Fruit fly (Drosophila melanogaster) whole organism, embryonic: ENCODE measurements around the gene fig.
A peak's percentile ranks its signal among the peaks of the same experiment; 100 is the strongest.

Source experiments
- B-H2 ChIP-seq: fragments of 200-800 bp; sonication (Bioruptor generic); optimal IDR thresholded peaks from 2 replicates; lab custom pipeline; 2018; ENCODE audit warnings: missing biosample characterization, mild to moderate bottlenecking, missing genetic modification characterization
- Bgb ChIP-seq: fragments of 200-800 bp; sonication (Bioruptor generic); IDR thresholded peaks from 2 replicates; pipeline ENCODE4 v1.3.6; 2022; ENCODE audit warnings: missing biosample characterization, missing genetic modification characterization; ENCODE audit not compliant: partially characterized antibody
- CG10209 ChIP-seq: fragments of 200-800 bp; sonication (Bioruptor generic); optimal IDR thresholded peaks from 3 replicates; lab custom pipeline; 2017; ENCODE audit warnings: missing biosample characterization, mild to moderate bottlenecking, missing genetic modification characterization, missing genetic modification reagents
- CG12155 ChIP-seq: fragments of 200-800 bp; sonication (Bioruptor generic); optimal IDR thresholded peaks from 3 replicates; lab custom pipeline; 2016; ENCODE audit warnings: missing biosample characterization, missing genetic modification characterization
- CG14860 ChIP-seq: fragments of 200-800 bp; sonication (Bioruptor generic); IDR thresholded peaks from 3 replicates; pipeline ENCODE4 v1.3.6; 2022; ENCODE audit warnings: missing biosample characterization, missing genetic modification characterization; ENCODE audit not compliant: partially characterized antibody
- CG15601 ChIP-seq: fragments of 200-800 bp; sonication (Bioruptor generic); optimal IDR thresholded peaks from 3 replicates; lab custom pipeline; 2019; ENCODE audit warnings: missing biosample characterization, mild to moderate bottlenecking, missing genetic modification characterization, moderate library complexity
- CG16813 ChIP-seq: fragments of 200-800 bp; sonication (Bioruptor generic); IDR thresholded peaks from 3 replicates; pipeline ENCODE4 v1.3.6; 2022; ENCODE audit warnings: missing biosample characterization, missing genetic modification characterization; ENCODE audit not compliant: partially characterized antibody
- CG17328 ChIP-seq: fragments of 200-800 bp; sonication (Bioruptor generic); IDR thresholded peaks from 2 replicates; pipeline ENCODE4 v1.3.6; 2022; ENCODE audit warnings: missing biosample characterization, missing genetic modification characterization
- CG17912 ChIP-seq: fragments of 200-800 bp; sonication (Bioruptor generic); optimal IDR thresholded peaks from 2 replicates; lab custom pipeline; 2018; ENCODE audit warnings: missing biosample characterization, mild to moderate bottlenecking, missing genetic modification characterization
- CG18262 ChIP-seq: fragments of 200-800 bp; optimal IDR thresholded peaks from 3 replicates; lab custom pipeline; 2019; ENCODE audit warnings: missing biosample characterization, mild to moderate bottlenecking, missing genetic modification characterization, moderate library complexity
- CG1832 ChIP-seq: fragments of 200-800 bp; sonication (Bioruptor generic); optimal IDR thresholded peaks from 2 replicates; lab custom pipeline; 2017; ENCODE audit warnings: missing biosample characterization, mild to moderate bottlenecking, missing genetic modification characterization, inconsistent platforms
- CG18619 ChIP-seq: fragments of 200-800 bp; sonication (Bioruptor generic); optimal IDR thresholded peaks from 3 replicates; lab custom pipeline; 2017; ENCODE audit warnings: missing biosample characterization, mild to moderate bottlenecking, missing genetic modification characterization
- CG31388 ChIP-seq: fragments of 200-800 bp; sonication (Bioruptor generic); optimal IDR thresholded peaks from 2 replicates; lab custom pipeline; 2016; ENCODE audit warnings: missing biosample characterization, missing genetic modification characterization
- CG34224 ChIP-seq: fragments of 200-800 bp; sonication (Bioruptor generic); IDR thresholded peaks from 3 replicates; pipeline ENCODE4 v1.3.6; 2022; ENCODE audit warnings: missing biosample characterization, missing genetic modification characterization; ENCODE audit not compliant: partially characterized antibody
- CG34422 ChIP-seq: fragments of 200-800 bp; sonication (Bioruptor generic); IDR thresholded peaks from 3 replicates; pipeline ENCODE4 v1.3.6; 2022; ENCODE audit warnings: missing biosample characterization, missing genetic modification characterization
- CG3995 ChIP-seq: fragments of 200-800 bp; sonication (Bioruptor generic); optimal IDR thresholded peaks from 3 replicates; lab custom pipeline; 2016; ENCODE audit warnings: missing biosample characterization, missing genetic modification characterization
- CG4328 ChIP-seq: fragments of 200-800 bp; sonication (Bioruptor generic); optimal IDR thresholded peaks from 3 replicates; lab custom pipeline; 2017; ENCODE audit warnings: missing biosample characterization, missing genetic modification reagents, missing genetic modification characterization
- CG4730 ChIP-seq: fragments of 200-800 bp; sonication (Bioruptor generic); IDR thresholded peaks from 2 replicates; pipeline ENCODE4 v1.3.6; 2022; ENCODE audit warnings: missing biosample characterization, missing genetic modification characterization
- CG6254 ChIP-seq: fragments of 200-800 bp; sonication (Bioruptor generic); optimal IDR thresholded peaks from 3 replicates; lab custom pipeline; 2017; ENCODE audit warnings: mild to moderate bottlenecking, missing biosample characterization, missing genetic modification reagents, missing genetic modification characterization
- CG7839 ChIP-seq: fragments of 200-800 bp; sonication (Bioruptor generic); optimal IDR thresholded peaks from 3 replicates; lab custom pipeline; 2018; ENCODE audit warnings: missing biosample characterization, mild to moderate bottlenecking, missing genetic modification characterization, moderate library complexity
- CG7987 ChIP-seq: fragments of 200-800 bp; sonication (Bioruptor generic); optimal IDR thresholded peaks from 2 replicates; lab custom pipeline; 2018; ENCODE audit warnings: missing biosample characterization, mild to moderate bottlenecking, missing genetic modification characterization, moderate library complexity
- CG9797 ChIP-seq: fragments of 200-800 bp; sonication (Bioruptor generic); optimal IDR thresholded peaks from 3 replicates; lab custom pipeline; 2018; ENCODE audit warnings: missing biosample characterization, mild to moderate bottlenecking, missing genetic modification characterization
- CG9817 ChIP-seq: fragments of 200-800 bp; sonication (Bioruptor generic); optimal IDR thresholded peaks from 2 replicates; lab custom pipeline; 2018; ENCODE audit warnings: missing biosample characterization, mild to moderate bottlenecking, missing genetic modification characterization, moderate library complexity
- D19A ChIP-seq: fragments of 200-800 bp; optimal IDR thresholded peaks from 3 replicates; lab custom pipeline; 2019; ENCODE audit warnings: missing biosample characterization, mild to moderate bottlenecking, missing genetic modification characterization, moderate library complexity
- Doc2 ChIP-seq: fragments of 200-800 bp; sonication (Bioruptor generic); IDR thresholded peaks from 2 replicates; pipeline ENCODE4 v1.3.6; 2022; ENCODE audit warnings: missing biosample characterization, missing genetic modification characterization
- Ets97D ChIP-seq: fragments of 200-800 bp; sonication (Bioruptor generic); optimal IDR thresholded peaks from 3 replicates; lab custom pipeline; 2016; ENCODE audit warnings: missing biosample characterization, missing genetic modification characterization
- Fer3 ChIP-seq: fragments of 200-800 bp; sonication (Bioruptor generic); optimal IDR thresholded peaks from 2 replicates; lab custom pipeline; 2018; ENCODE audit warnings: missing biosample characterization, mild to moderate bottlenecking, missing genetic modification characterization, moderate library complexity
- Med ChIP-seq: fragments of 200-800 bp; sonication (Bioruptor generic); peaks from one replicate; lab custom pipeline; 2016; ENCODE audit warnings: missing biosample characterization, missing genetic modification characterization, mild to moderate bottlenecking, inconsistent platforms, moderate library complexity
- NfI ChIP-seq: fragments of 200-800 bp; sonication (Bioruptor generic); optimal IDR thresholded peaks from 3 replicates; lab custom pipeline; 2018; ENCODE audit warnings: missing biosample characterization, mild to moderate bottlenecking, missing genetic modification characterization, moderate library complexity
- Pdp1 ChIP-seq, 2 experiments: fragments of 200-800 bp; sonication (Bioruptor generic); optimal IDR thresholded peaks; 3 replicates each; lab custom pipeline; 2016; ENCODE audit warnings: missing biosample characterization in 2 of 2, missing genetic modification characterization in 2 of 2, mild to moderate bottlenecking in 1 of 2, moderate library complexity in 1 of 2
- Scr ChIP-seq: fragments of 200-800 bp; sonication (Bioruptor generic); IDR thresholded peaks from 2 replicates; pipeline ENCODE4 v1.3.6; 2022; ENCODE audit warnings: missing biosample characterization, missing genetic modification characterization; ENCODE audit not compliant: partially characterized antibody
- Sox100B ChIP-seq: fragments of 200-800 bp; sonication (Bioruptor generic); optimal IDR thresholded peaks from 3 replicates; lab custom pipeline; 2018; ENCODE audit warnings: missing biosample characterization, mild to moderate bottlenecking, missing genetic modification characterization
- YL-1 ChIP-seq: fragments of 200-800 bp; sonication (Bioruptor generic); optimal IDR thresholded peaks from 3 replicates; lab custom pipeline; 2017; ENCODE audit warnings: missing biosample characterization, mild to moderate bottlenecking, missing genetic modification characterization
- amos ChIP-seq: fragments of 200-800 bp; sonication (Bioruptor generic); IDR thresholded peaks from 2 replicates; pipeline ENCODE4 v1.3.6; 2022; ENCODE audit warnings: missing biosample characterization, missing genetic modification characterization; ENCODE audit not compliant: partially characterized antibody
- caup ChIP-seq: fragments of 200-800 bp; sonication (Bioruptor generic); optimal IDR thresholded peaks from 3 replicates; lab custom pipeline; 2017; ENCODE audit warnings: missing biosample characterization, mild to moderate bottlenecking, missing genetic modification characterization, moderate library complexity; ENCODE audit not compliant: severe bottlenecking
- dati ChIP-seq: fragments of 200-800 bp; sonication (Bioruptor generic); IDR thresholded peaks from 2 replicates; pipeline ENCODE4 v1.3.6; 2022; ENCODE audit warnings: missing biosample characterization, missing genetic modification characterization
- exex ChIP-seq: fragments of 200-800 bp; sonication (Bioruptor generic); optimal IDR thresholded peaks from 4 replicates; lab custom pipeline; 2018; ENCODE audit warnings: missing biosample characterization, mild to moderate bottlenecking, missing genetic modification characterization, moderate library complexity
- klu ChIP-seq: fragments of 200-800 bp; sonication (Bioruptor generic); IDR thresholded peaks from 2 replicates; pipeline ENCODE4 v1.3.6; 2022; ENCODE audit warnings: missing biosample characterization, missing genetic modification characterization
- lilli ChIP-seq: fragments of 200-800 bp; sonication (Bioruptor generic); optimal IDR thresholded peaks from 3 replicates; lab custom pipeline; 2016; ENCODE audit warnings: missing biosample characterization, missing genetic modification characterization
- lmd ChIP-seq: fragments of 200-800 bp; sonication (Bioruptor generic); IDR thresholded peaks from 2 replicates; pipeline ENCODE4 v1.3.6; 2022; ENCODE audit warnings: missing biosample characterization, missing genetic modification characterization
- mld ChIP-seq: fragments of 200-800 bp; sonication (Bioruptor generic); IDR thresholded peaks from 3 replicates; pipeline ENCODE4 v1.3.6; 2022; ENCODE audit warnings: missing biosample characterization, missing genetic modification characterization; ENCODE audit not compliant: partially characterized antibody
- nmo ChIP-seq: fragments of 200-800 bp; sonication (Bioruptor generic); optimal IDR thresholded peaks from 2 replicates; lab custom pipeline; 2018; ENCODE audit warnings: missing biosample characterization, mild to moderate bottlenecking, missing genetic modification characterization, moderate library complexity
- salm ChIP-seq: fragments of 200-800 bp; sonication (Bioruptor generic); optimal IDR thresholded peaks from 2 replicates; lab custom pipeline; 2018; ENCODE audit warnings: missing biosample characterization, mild to moderate bottlenecking, missing genetic modification characterization
- schlank ChIP-seq: fragments of 200-800 bp; sonication (Bioruptor generic); optimal IDR thresholded peaks from 2 replicates; lab custom pipeline; 2018; ENCODE audit warnings: missing biosample characterization, mild to moderate bottlenecking, missing genetic modification characterization
- sisA ChIP-seq: fragments of 200-800 bp; sonication (Bioruptor generic); IDR thresholded peaks from 2 replicates; pipeline ENCODE4 v1.3.6; 2022; ENCODE audit warnings: missing biosample characterization, missing genetic modification characterization
- tin ChIP-seq: fragments of 200-800 bp; sonication (Bioruptor generic); optimal IDR thresholded peaks from 3 replicates; lab custom pipeline; 2016; ENCODE audit warnings: missing biosample characterization, missing genetic modification characterization
- zfh2 ChIP-seq: fragments of 200-800 bp; sonication (Bioruptor generic); optimal IDR thresholded peaks from 2 replicates; lab custom pipeline; 2016; ENCODE audit warnings: missing biosample characterization, missing genetic modification characterization

fig gene

dm6 chr3R:29748591-29749303 lies 31.5 kb downstream of the fig start, which contains the start of the genes ATPsyngamma and yata (continued):
- TF ChIP-seq salm (tag; lab: Kevin White, UChicago) (peak; percentile 32), mld (GFP tag; lab: Robert Waterston, UW) (0 out of 3 replicates have a peak, but pooled peaks have one; percentile 36), CG4730 (GFP tag; lab: Robert Waterston, UW) (no peak), dati (GFP tag; lab: Robert Waterston, UW) (no peak), D19A (no peak), nmo (peak; percentile 52), CG17328 (GFP tag; lab: Robert Waterston, UW) (no peak), Med (GFP tag; lab: Kevin White, UChicago) (peak; percentile 6), Ets97D (GFP tag; lab: Kevin White, UChicago) (peak; percentile 40), schlank (tag; lab: Kevin White, UChicago) (no peak), CG3995 (GFP tag; lab: Kevin White, UChicago) (peak; percentile 0), CG34224 (GFP tag; lab: Robert Waterston, UW) (peak; percentile 43), CG7987 (GFP tag; lab: Kevin White, UChicago) (peak; percentile 35), CG1832 (GFP tag; lab: Kevin White, UChicago) (no peak), caup (GFP tag; lab: Kevin White, UChicago) (peak; percentile 20), CG12155 (GFP tag; lab: Kevin White, UChicago) (peak; percentile 39), tin (peak; percentile 31), amos (GFP tag; lab: Robert Waterston, UW) (peak; percentile 84), CG18619 (GFP tag; lab: Kevin White, UChicago) (peak; percentile 40), CG31388 (GFP tag; lab: Kevin White, UChicago) (peak; percentile 4), CG18262 (peak; percentile 36), Scr (GFP tag; lab: Robert Waterston, UW) (peak; percentile 78), B-H2 (GFP tag; lab: Kevin White, UChicago) (peak; percentile 66), CG4328 (GFP tag; lab: Kevin White, UChicago) (peak; percentile 43), Pdp1 (GFP tag; optimal IDR thresholded peaks at IDR 0.05; lab: Kevin White, UChicago) (peak in 1 of 2 experiments; percentile 99), CG17912 (GFP tag; lab: Kevin White, UChicago) (peak; percentile 20), zfh2 (peak; percentile 10), CG9817 (tag; lab: Kevin White, UChicago) (peak; percentile 37), klu (no peak), CG15601 (peak; percentile 57), CG7839 (tag; lab: Kevin White, UChicago) (no peak), CG14860 (GFP tag; lab: Robert Waterston, UW) (peak; percentile 22; the same call in 1 of the 3 replicates), Bgb (GFP tag; lab: Robert Waterston, UW) (peak; percentile 77), lilli (GFP tag; lab: Kevin White, UChicago) (peak; percentile 29), CG6254 (GFP tag; lab: Kevin White, UChicago) (no peak), Doc2 (GFP tag; lab: Robert Waterston, UW) (no peak), Fer3 (tag; lab: Kevin White, UChicago) (peak; percentile 9), CG10209 (GFP tag; lab: Kevin White, UChicago) (peak; percentile 37), YL-1 (GFP tag; lab: Kevin White, UChicago) (peak; percentile 92), CG34422 (GFP tag; lab: Robert Waterston, UW) (0 out of 3 replicates have a peak, but pooled peaks have one; percentile 12), exex (tag; lab: Kevin White, UChicago) (peak; percentile 53), Sox100B (GFP tag; lab: Kevin White, UChicago) (no peak), sisA (0 out of 2 replicates have a peak, but pooled peaks have one; percentile 28), lmd (peak; percentile 39; the same call in 1 of the 2 replicates), NfI (GFP tag; lab: Kevin White, UChicago) (peak; percentile 22), CG16813 (GFP tag; lab: Robert Waterston, UW) (peak; percentile 82), CG9797 (peak; percentile 13)
